Worm (Caenorhabditis elegans) whole organism, L3 larva: ENCODE measurements around the gene Y69A2AR.50.
"Not testable (repeated sequence)": the region's sequence is repeated elsewhere in the genome, so short reads cannot be mapped to it uniquely, and the experiment has no call there.

ENCODE experiments used
- ama-1 ChIP-seq: fragments of 150-350 bp; optimal IDR thresholded peaks from 2 replicates; lab custom pipeline; 2018
- egl-27 ChIP-seq: sonication (generic microtip); optimal IDR thresholded peaks from 4 replicates; lab custom pipeline; 2017; ENCODE audit warnings: missing biosample characterization, missing genetic modification reagents, missing genetic modification characterization
- fkh-10 ChIP-seq: sonication (generic microtip); optimal IDR thresholded peaks from 2 replicates; lab custom pipeline; 2017; ENCODE audit warnings: missing biosample characterization, missing genetic modification reagents, missing genetic modification characterization
- lin-15B ChIP-seq: fragments of 150-350 bp; optimal IDR thresholded peaks from 2 replicates; lab custom pipeline; 2014; ENCODE audit warnings: missing biosample characterization, missing genetic modification characterization
- nhr-12 ChIP-seq: fragments of 150-350 bp; optimal IDR thresholded peaks from 2 replicates; lab custom pipeline; 2014; ENCODE audit warnings: missing biosample characterization, missing genetic modification characterization
- nhr-77 ChIP-seq: fragments of 150-350 bp; optimal IDR thresholded peaks from 2 replicates; lab custom pipeline; 2014; ENCODE audit warnings: missing biosample characterization, missing genetic modification characterization
- ztf-11 ChIP-seq: fragments of 150-350 bp; optimal IDR thresholded peaks from 2 replicates; lab custom pipeline; 2014; ENCODE audit warnings: missing biosample characterization, missing genetic modification characterization

ce11 chrIV:2528741-2529140 lies 33.4 kb upstream of the Y69A2AR.50 start:
- not testable (repeated sequence) for TF ChIP-seq lin-15B (tag; lab: Kevin White, UChicago); ama-1 (lab: Kevin White, UChicago); nhr-77 (tag; lab: Kevin White, UChicago); egl-27 (tag; lab: Kevin White, UChicago); ztf-11; nhr-12 (tag; lab: Kevin White, UChicago); fkh-10 (GFP tag; lab: Kevin White, UChicago)
